Worm (Caenorhabditis elegans) whole organism, midembryonic: Measurements from ENCODE around the gene C23H5.11.

Experiments
- T22C8.4 ChIP-seq: fragments of 200-800 bp; sonication (Bioruptor generic); IDR thresholded peaks from 2 replicates; pipeline ENCODE4 v1.3.6; 2022; ENCODE audit warnings: missing genetic modification characterization, missing compliant biosample characterization
- flt-1 ChIP-seq: fragments of 200-800 bp; sonication (Bioruptor generic); IDR thresholded peaks from 2 replicates; pipeline ENCODE4 v1.3.6; 2022; ENCODE audit warnings: missing genetic modification characterization, missing compliant biosample characterization
- ref-1 ChIP-seq: fragments of 200-800 bp; sonication (Bioruptor generic); conservative IDR thresholded peaks from 2 replicates; pipeline ENCODE4 v1.3.6; 2022; ENCODE audit warnings: missing genetic modification reagents, missing genetic modification characterization, missing compliant biosample characterization

DNA sequence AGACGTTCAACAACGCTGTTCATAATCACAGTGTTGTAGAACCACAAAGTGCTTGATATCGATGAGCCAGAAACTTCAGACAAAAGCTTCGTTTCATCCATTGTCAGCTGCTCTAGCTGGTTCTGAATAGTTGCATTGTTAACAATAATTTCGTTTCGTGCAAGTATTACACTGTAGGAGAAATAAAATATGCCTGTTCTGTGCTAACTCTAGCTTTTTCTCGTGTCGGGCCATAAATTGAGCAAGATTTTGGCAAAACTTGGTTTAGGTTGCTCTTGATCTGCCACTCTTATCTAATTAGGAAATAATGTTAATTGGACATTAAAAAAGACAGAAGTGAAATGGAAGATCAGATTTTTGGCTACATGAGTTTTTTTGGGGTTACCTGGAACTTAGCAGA lies 40.7 kb downstream of the C23H5.11 start, which contains the start of gene R05C11.2:
- TF ChIP-seq T22C8.4 (no peak), ref-1 (GFP tag; lab: Robert Waterston, UW) (no peak), flt-1 (GFP tag; lab: Robert Waterston, UW) (no peak)
